Fruit fly (Drosophila melanogaster) whole organism, adult: Measurements from ENCODE around the gene CG34039.

Experiments used
- Crg-1 ChIP-seq: fragments of 200-800 bp; sonication (Bioruptor generic); optimal IDR thresholded peaks from 2 replicates; lab custom pipeline; 2016; ENCODE audit warnings: missing biosample characterization, missing genetic modification characterization
- Hr96 ChIP-seq: fragments of 200-800 bp; sonication (Bioruptor generic); optimal IDR thresholded peaks from 2 replicates; lab custom pipeline; 2016; ENCODE audit warnings: missing biosample characterization, missing genetic modification characterization
- toe ChIP-seq: fragments of 200-800 bp; sonication (Bioruptor generic); optimal IDR thresholded peaks from 2 replicates; lab custom pipeline; 2016; ENCODE audit warnings: missing biosample characterization, missing genetic modification characterization

DNA sequence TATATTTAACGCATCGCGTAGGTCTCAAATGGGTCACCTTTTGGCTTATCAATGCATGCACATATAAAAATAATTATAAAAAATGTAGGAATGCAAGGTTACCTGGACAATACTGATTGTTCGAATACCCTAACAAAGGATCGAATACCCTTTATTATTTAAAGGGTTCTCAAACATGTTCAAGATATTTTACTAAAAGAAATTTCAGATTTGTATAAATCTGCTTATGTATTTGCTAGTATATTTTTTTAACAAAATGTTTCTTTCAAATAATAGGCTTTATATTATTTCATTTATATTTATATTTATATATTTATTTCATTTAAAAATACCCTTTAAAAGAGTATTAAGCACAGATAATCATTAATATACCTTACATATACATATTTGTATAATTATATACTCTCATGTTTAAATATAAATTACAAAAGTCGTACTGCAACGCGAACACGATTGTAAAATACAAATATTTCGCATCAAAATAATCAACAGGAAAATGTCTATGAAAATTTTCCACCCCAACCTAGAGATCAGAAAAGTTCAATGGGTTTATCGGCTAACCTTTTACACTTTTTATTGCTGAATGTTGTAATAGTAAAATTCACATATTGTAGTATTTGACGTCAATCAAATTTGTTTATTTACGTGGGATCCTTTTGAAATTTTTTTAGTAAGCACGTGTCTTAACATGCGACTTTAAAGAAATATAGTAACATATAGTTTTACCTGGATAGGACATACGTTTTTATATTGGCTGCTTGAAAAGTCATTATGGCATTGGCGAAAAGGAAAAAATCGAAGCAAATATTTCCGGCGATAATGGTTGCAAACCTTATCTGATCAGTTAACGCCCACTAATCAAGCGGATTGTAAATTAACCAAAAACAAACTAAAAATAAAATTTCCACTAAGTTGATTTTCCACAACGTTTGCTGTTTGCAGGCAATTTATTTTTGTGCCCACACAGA is 2.7 kb upstream of the CG34039 start:
- TF ChIP-seq toe (GFP tag; lab: Kevin White, UChicago) (no peak), Crg-1 (GFP tag; lab: Kevin White, UChicago) (no peak), Hr96 (GFP tag; lab: Kevin White, UChicago) (no peak)
